Worm (Caenorhabditis elegans) whole organism, L4 larva: ENCODE results near the gene exos-4.1.

Experiments
- D1046.2 ChIP-seq: fragments of 200-800 bp; sonication (Bioruptor generic); IDR thresholded peaks from 2 replicates; pipeline ENCODE4 v1.3.6; 2022; ENCODE audit warnings: missing genetic modification characterization, missing compliant biosample characterization
- F37D6.2 ChIP-seq: sonication (generic microtip); optimal IDR thresholded peaks from 2 replicates; lab custom pipeline; 2016; ENCODE audit warnings: mild to moderate bottlenecking, missing genetic modification characterization, missing compliant biosample characterization
- F49E8.2 ChIP-seq: sonication (generic microtip); optimal IDR thresholded peaks from 2 replicates; lab custom pipeline; 2016; ENCODE audit warnings: missing compliant biosample characterization, mild to moderate bottlenecking, missing genetic modification characterization, borderline replicate concordance
- T26A8.4 ChIP-seq: fragments of 200-800 bp; sonication (Bioruptor generic); IDR thresholded peaks from 2 replicates; pipeline ENCODE4 v1.3.6; 2022; ENCODE audit warnings: missing genetic modification characterization, missing compliant biosample characterization
- Y5F2A.4 ChIP-seq: fragments of 200-800 bp; sonication (Bioruptor generic); optimal IDR thresholded peaks from 2 replicates; lab custom pipeline; 2018; ENCODE audit warnings: mild to moderate bottlenecking, missing genetic modification characterization, missing compliant biosample characterization
- ZK337.2 ChIP-seq: fragments of 200-800 bp; sonication (Bioruptor generic); IDR thresholded peaks from 2 replicates; pipeline ENCODE4 v1.3.6; 2022; ENCODE audit warnings: missing genetic modification reagents, missing genetic modification characterization, missing compliant biosample characterization
- ama-1 ChIP-seq: fragments of 150-350 bp; optimal IDR thresholded peaks from 2 replicates; lab custom pipeline; 2014; ENCODE audit warnings: inconsistent platforms, mixed read lengths
- arid-1 ChIP-seq: fragments of 200-800 bp; sonication (Bioruptor generic); conservative IDR thresholded peaks from 2 replicates; pipeline ENCODE4 v1.3.6; 2022; ENCODE audit warnings: missing genetic modification reagents, missing genetic modification characterization, missing compliant biosample characterization
- attf-4 ChIP-seq: sonication (generic microtip); optimal IDR thresholded peaks from 3 replicates; lab custom pipeline; 2017; ENCODE audit warnings: missing biosample characterization, missing genetic modification characterization
- ctbp-1 ChIP-seq: fragments of 200-800 bp; sonication (Bioruptor generic); IDR thresholded peaks from 2 replicates; pipeline ENCODE4 v1.3.6; 2022; ENCODE audit warnings: missing genetic modification reagents, missing genetic modification characterization, missing compliant biosample characterization
- dmd-8 ChIP-seq: fragments of 200-800 bp; sonication (Bioruptor generic); IDR thresholded peaks from 2 replicates; pipeline ENCODE4 v1.3.6; 2022; ENCODE audit warnings: missing genetic modification characterization, missing compliant biosample characterization
- egl-27 ChIP-seq: sonication (generic microtip); optimal IDR thresholded peaks from 3 replicates; lab custom pipeline; 2017; ENCODE audit warnings: missing biosample characterization, missing genetic modification reagents, missing genetic modification characterization
- egl-43 ChIP-seq: fragments of 200-800 bp; sonication (Bioruptor generic); IDR thresholded peaks from 2 replicates; pipeline ENCODE4 v1.3.6; 2022; ENCODE audit warnings: missing genetic modification reagents, missing genetic modification characterization, missing compliant biosample characterization
- hlh-11 ChIP-seq: fragments of 200-800 bp; sonication (Bioruptor generic); optimal IDR thresholded peaks from 2 replicates; lab custom pipeline; 2018; ENCODE audit warnings: mild to moderate bottlenecking, missing genetic modification characterization, missing compliant biosample characterization
- hlh-30 ChIP-seq: sonication (generic microtip); optimal IDR thresholded peaks from 2 replicates; lab custom pipeline; 2017; ENCODE audit warnings: antibody characterized with exemption, mild to moderate bottlenecking, missing genetic modification characterization, missing compliant biosample characterization; ENCODE audit not compliant: insufficient read depth
- lim-7 ChIP-seq: fragments of 200-800 bp; sonication (Bioruptor generic); IDR thresholded peaks from 2 replicates; pipeline ENCODE4 v1.3.6; 2022; ENCODE audit warnings: missing genetic modification characterization, missing compliant biosample characterization
- lin-13 ChIP-seq: fragments of 150-350 bp; optimal IDR thresholded peaks from 2 replicates; lab custom pipeline; 2014; ENCODE audit warnings: missing biosample characterization, missing genetic modification reagents, missing genetic modification characterization
- lin-38 ChIP-seq: fragments of 200-800 bp; sonication (Bioruptor generic); IDR thresholded peaks from 2 replicates; pipeline ENCODE4 v1.3.6; 2022; ENCODE audit warnings: missing genetic modification reagents, missing genetic modification characterization, missing compliant biosample characterization
- lin-39 ChIP-seq: fragments of 150-350 bp; optimal IDR thresholded peaks from 2 replicates; lab custom pipeline; 2014; ENCODE audit warnings: missing biosample characterization, missing genetic modification reagents, missing genetic modification characterization
- lir-3 ChIP-seq: sonication (generic microtip); optimal IDR thresholded peaks from 2 replicates; lab custom pipeline; 2016; ENCODE audit warnings: mild to moderate bottlenecking, missing genetic modification characterization, missing compliant biosample characterization
- lsy-2 ChIP-seq, 2 experiments: fragments of 150-350 bp in 1 of 2; sonication (generic microtip) in 1 of 2; optimal IDR thresholded peaks; 2 replicates each; lab custom pipeline; 2014 to 2017; ENCODE audit warnings: missing biosample characterization in 2 of 2, missing genetic modification characterization in 2 of 2
- mep-1 ChIP-seq: fragments of 150-350 bp; sonication (generic microtip); optimal IDR thresholded peaks from 3 replicates; lab custom pipeline; 2014; ENCODE audit warnings: missing biosample characterization, missing genetic modification characterization
- mes-2 ChIP-seq: sonication (generic microtip); optimal IDR thresholded peaks from 2 replicates; lab custom pipeline; 2016; ENCODE audit warnings: missing genotype, mild to moderate bottlenecking, missing genetic modification characterization, missing compliant biosample characterization; ENCODE audit not compliant: poor library complexity, severe bottlenecking
- mxl-3 ChIP-seq: fragments of 200-800 bp; sonication (Bioruptor generic); optimal IDR thresholded peaks from 2 replicates; lab custom pipeline; 2018; ENCODE audit warnings: mild to moderate bottlenecking, missing genetic modification characterization, missing compliant biosample characterization
- nhr-102 ChIP-seq: sonication (generic microtip); optimal IDR thresholded peaks from 2 replicates; lab custom pipeline; 2016; ENCODE audit warnings: mild to moderate bottlenecking, missing genetic modification characterization, moderate library complexity, missing compliant biosample characterization
- nhr-11 ChIP-seq: fragments of 150-350 bp; optimal IDR thresholded peaks from 2 replicates; lab custom pipeline; 2014; ENCODE audit warnings: missing biosample characterization, missing genetic modification characterization
- nhr-41 ChIP-seq: fragments of 200-800 bp; sonication (Bioruptor generic); IDR thresholded peaks from 2 replicates; pipeline ENCODE4 v1.3.6; 2022; ENCODE audit warnings: missing genetic modification reagents, missing genetic modification characterization, missing compliant biosample characterization
- nhr-6 ChIP-seq: fragments of 150-350 bp; optimal IDR thresholded peaks from 2 replicates; lab custom pipeline; 2014; ENCODE audit warnings: missing biosample characterization, missing genetic modification characterization
- nhr-76 ChIP-seq: fragments of 150-350 bp; optimal IDR thresholded peaks from 2 replicates; lab custom pipeline; 2014; ENCODE audit warnings: missing biosample characterization, missing genetic modification characterization
- nhr-77 ChIP-seq: fragments of 150-350 bp; optimal IDR thresholded peaks from 2 replicates; lab custom pipeline; 2014; ENCODE audit warnings: missing biosample characterization, missing genetic modification characterization
- pha-4 ChIP-seq, 2 experiments: fragments of 150-350 bp in 1 of 2; fragments of 200-800 bp in 1 of 2; sonication (Bioruptor generic) in 1 of 2; IDR thresholded peaks in 1 of 2; optimal IDR thresholded peaks in 1 of 2; 2 replicates each; pipeline versions ENCODE4 v1.3.6 to Lab custom; 2014 to 2022; ENCODE audit warnings: missing genetic modification characterization in 2 of 2, missing genetic modification reagents in 2 of 2, missing biosample characterization in 1 of 2, missing compliant biosample characterization in 1 of 2
- php-3 ChIP-seq: fragments of 200-800 bp; sonication (Bioruptor generic); IDR thresholded peaks from 2 replicates; pipeline ENCODE4 v1.3.6; 2022; ENCODE audit warnings: missing genetic modification reagents, missing genetic modification characterization, missing compliant biosample characterization
- pqm-1 ChIP-seq: sonication (generic microtip); optimal IDR thresholded peaks from 2 replicates; lab custom pipeline; 2017; ENCODE audit warnings: missing biosample characterization, missing genetic modification characterization
- saeg-2 ChIP-seq: fragments of 200-800 bp; sonication (Bioruptor generic); IDR thresholded peaks from 2 replicates; pipeline ENCODE4 v1.3.6; 2022; ENCODE audit warnings: missing genetic modification reagents, missing genetic modification characterization, missing compliant biosample characterization
- unc-62 ChIP-seq, 3 experiments: fragments of 150-350 bp in 1 of 3; sonication (generic microtip); optimal IDR thresholded peaks in 2 of 3; peaks in 1 of 3; 1 replicate in 1 of 3; 2 replicates in 2 of 3; lab custom pipeline; 2014 to 2017; ENCODE audit warnings: missing biosample characterization in 3 of 3, missing genetic modification characterization in 3 of 3, missing genetic modification reagents in 3 of 3, missing genotype in 1 of 3
- vab-7 ChIP-seq: fragments of 200-800 bp; sonication (Bioruptor generic); IDR thresholded peaks from 2 replicates; pipeline ENCODE4 v1.3.6; 2022; ENCODE audit warnings: missing genetic modification reagents, missing genetic modification characterization, missing compliant biosample characterization
- zfp-3 ChIP-seq: fragments of 200-800 bp; sonication (Bioruptor generic); conservative IDR thresholded peaks from 2 replicates; pipeline ENCODE4 v1.3.6; 2022; ENCODE audit warnings: missing genetic modification reagents, missing genetic modification characterization, missing compliant biosample characterization
- ztf-11 ChIP-seq: fragments of 150-350 bp; optimal IDR thresholded peaks from 2 replicates; lab custom pipeline; 2014; ENCODE audit warnings: missing biosample characterization, missing genetic modification characterization

Gene exos-4.1

DNA sequence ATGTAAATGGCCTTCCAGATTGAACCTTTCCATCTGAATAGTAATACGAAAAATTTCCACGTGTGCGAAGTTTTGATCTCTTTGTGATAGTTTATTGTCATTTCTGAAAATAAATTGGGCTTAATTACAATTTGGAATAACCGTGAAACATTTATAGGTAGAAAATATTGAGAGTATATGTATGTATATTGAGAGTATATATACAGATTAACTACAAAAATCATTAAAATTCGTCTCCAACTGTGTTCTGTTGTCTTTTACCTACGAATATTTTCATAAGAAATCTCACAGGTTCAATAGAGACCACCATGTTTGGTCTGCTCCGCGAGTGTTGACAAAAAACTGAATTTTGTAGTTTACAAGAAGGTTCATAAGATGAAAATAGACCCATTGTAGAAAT lies 14.2 kb downstream of the exos-4.1 start, which contains the start of gene best-2:
Gene best-2, minus strand, starts transcription at position 101 of the 400 bp plus-strand sequence.
- no peak for TF ChIP-seq attf-4 (tag; lab: Kevin White, UChicago)
- TF ChIP-seq, all 104 proteins: peak for 0

- TF ChIP-seq hlh-30 (tag; lab: Kevin White, UChicago) (no peak), nhr-76 (tag; lab: Kevin White, UChicago) (no peak), nhr-102 (no peak), pqm-1 (tag; lab: Kevin White, UChicago) (no peak), nhr-41 (GFP tag; lab: Robert Waterston, UW) (no peak), nhr-77 (tag; lab: Kevin White, UChicago) (no peak), Y5F2A.4 (GFP tag; lab: Kevin White, UChicago) (no peak), egl-27 (no peak), ama-1 (no peak), vab-7 (no peak), zfp-3 (GFP tag; lab: Robert Waterston, UW) (no peak), nhr-6 (no peak), lin-39 (tag; lab: Kevin White, UChicago) (no peak)
Observed at ce11 chrIV:13116679-13117078, 17.9 kb downstream of the exos-4.1 start.

DNA sequence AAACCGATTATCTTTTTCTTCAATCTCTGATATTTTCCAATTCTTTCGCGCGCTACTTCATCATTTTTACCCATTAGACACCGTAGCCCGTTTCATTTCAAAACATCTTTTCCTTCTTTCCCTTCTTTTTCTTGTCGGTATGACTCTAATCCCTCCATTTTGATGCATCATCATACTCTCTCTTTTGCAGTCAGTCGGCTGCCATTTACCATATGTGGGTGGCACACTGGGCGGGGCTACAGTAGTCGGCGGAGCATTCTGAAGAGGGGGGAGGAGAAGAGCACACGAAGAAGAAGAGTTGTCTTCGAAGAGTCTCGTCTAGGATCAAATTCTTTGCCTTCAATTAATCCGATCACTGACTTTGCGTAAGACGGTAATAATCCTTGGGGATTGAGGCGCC lies 20.0 kb downstream of the exos-4.1 start, which contains the start of gene unc-30:
Gene unc-30, plus strand, starts transcription at position 184 of the 400 bp plus-strand sequence.
- TF ChIP-seq lsy-2 (tag; optimal IDR thresholded peaks at IDR 0.05; lab: Kevin White, UChicago), result peak in 1 of 2 experiments; percentile 6
- no peak for TF ChIP-seq F49E8.2 (tag; lab: Kevin White, UChicago)
- peak in 1 of 2 experiments; percentile 49 for TF ChIP-seq unc-62 (GFP tag; optimal IDR thresholded peaks at IDR 0.05 in 1 of 2; lab: Kevin White, UChicago)
- TF ChIP-seq unc-62 (tag; optimal IDR thresholded peaks at IDR 0.05; lab: Kevin White, UChicago), result no peak
- TF ChIP-seq lin-13 (GFP tag; lab: Kevin White, UChicago), result no peak
- no peak for TF ChIP-seq mxl-3

- TF ChIP-seq ZK337.2 (GFP tag; lab: Robert Waterston, UW) (no peak), mxl-3 (no peak), ztf-11 (tag; lab: Kevin White, UChicago) (no peak)
Observed at ce11 chrIV:13121396-13121795, 22.6 kb downstream of the exos-4.1 start.

- TF ChIP-seq hlh-11 (tag; lab: Kevin White, UChicago) (peak; percentile 2), nhr-11 (tag; lab: Kevin White, UChicago) (peak; percentile 10), F37D6.2 (tag; lab: Kevin White, UChicago) (no peak), lir-3 (tag; lab: Kevin White, UChicago) (no peak), mep-1 (tag; lab: Kevin White, UChicago) (no peak)
- TF ChIP-seq, all 104 proteins: peak for 2
Observed at ce11 chrIV:13125999-13126398, 27.2 kb downstream of the exos-4.1 start.

DNA sequence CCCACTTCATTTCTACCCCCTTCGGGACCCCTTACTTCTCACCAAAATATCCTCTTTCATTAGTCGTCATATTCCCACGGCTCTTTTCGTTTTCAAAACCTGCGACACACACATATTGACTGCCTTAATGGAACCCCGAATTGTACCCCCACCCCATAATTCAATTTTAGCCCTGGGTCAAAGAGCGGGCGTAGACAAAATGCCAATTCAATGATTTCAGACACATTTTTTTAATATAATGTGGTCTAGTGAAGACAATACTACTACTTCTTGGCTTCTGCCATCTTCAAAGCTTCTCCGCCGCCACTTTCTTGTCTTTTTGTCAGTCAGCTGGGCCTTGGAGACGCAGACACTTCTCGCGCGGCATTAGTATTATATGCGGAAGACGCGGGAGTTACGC lies 28.9 kb downstream of the exos-4.1 start:
- TF ChIP-seq egl-43 (GFP tag; lab: Robert Waterston, UW), result 0 out of 2 replicates have a peak, but pooled peaks have one; percentile 33
- 0 out of 2 replicates have a peak, but pooled peaks have one; percentile 21 for TF ChIP-seq pha-4 (GFP tag; IDR thresholded peaks at IDR 0.05; lab: Robert Waterston, UW)
- TF ChIP-seq pha-4 (tag; optimal IDR thresholded peaks at IDR 0.05; lab: Kevin White, UChicago), result no peak
- no peak for TF ChIP-seq ctbp-1 (GFP tag; lab: Robert Waterston, UW)
- TF ChIP-seq, all 104 proteins: peak for 2

ce11 chrIV:13140792-13141191 lies 42.0 kb downstream of the exos-4.1 start:
- TF ChIP-seq ZK337.2 (GFP tag; lab: Robert Waterston, UW), result 0 out of 2 replicates have a peak, but pooled peaks have one; percentile 12
- peak; percentile 44; the same call in 1 of the 2 replicates for TF ChIP-seq D1046.2
- peak; percentile 88 for TF ChIP-seq arid-1 (GFP tag; lab: Robert Waterston, UW)
- TF ChIP-seq mes-2, result peak; percentile 18
- TF ChIP-seq lim-7 (GFP tag; lab: Robert Waterston, UW), result peak; percentile 92
- TF ChIP-seq egl-43 (GFP tag; lab: Robert Waterston, UW), result peak; percentile 87
- peak; percentile 82 for TF ChIP-seq dmd-8 (GFP tag; lab: Robert Waterston, UW)
- TF ChIP-seq T26A8.4 (GFP tag; lab: Robert Waterston, UW), result peak; percentile 59
- TF ChIP-seq ctbp-1 (GFP tag; lab: Robert Waterston, UW), result peak; percentile 53; the same call in 1 of the 2 replicates
- TF ChIP-seq php-3 (GFP tag; lab: Robert Waterston, UW), result 0 out of 2 replicates have a peak, but pooled peaks have one; percentile 9
- TF ChIP-seq zfp-3 (GFP tag; lab: Robert Waterston, UW), result peak; percentile 27; the same call in 1 of the 2 replicates
- peak; percentile 76 for TF ChIP-seq lin-38
- 0 out of 2 replicates have a peak, but pooled peaks have one; percentile 41 for TF ChIP-seq saeg-2 (GFP tag; lab: Robert Waterston, UW)
